Fruit fly (Drosophila melanogaster): ENCODE measurements around the gene Set.

Set gene

DNA sequence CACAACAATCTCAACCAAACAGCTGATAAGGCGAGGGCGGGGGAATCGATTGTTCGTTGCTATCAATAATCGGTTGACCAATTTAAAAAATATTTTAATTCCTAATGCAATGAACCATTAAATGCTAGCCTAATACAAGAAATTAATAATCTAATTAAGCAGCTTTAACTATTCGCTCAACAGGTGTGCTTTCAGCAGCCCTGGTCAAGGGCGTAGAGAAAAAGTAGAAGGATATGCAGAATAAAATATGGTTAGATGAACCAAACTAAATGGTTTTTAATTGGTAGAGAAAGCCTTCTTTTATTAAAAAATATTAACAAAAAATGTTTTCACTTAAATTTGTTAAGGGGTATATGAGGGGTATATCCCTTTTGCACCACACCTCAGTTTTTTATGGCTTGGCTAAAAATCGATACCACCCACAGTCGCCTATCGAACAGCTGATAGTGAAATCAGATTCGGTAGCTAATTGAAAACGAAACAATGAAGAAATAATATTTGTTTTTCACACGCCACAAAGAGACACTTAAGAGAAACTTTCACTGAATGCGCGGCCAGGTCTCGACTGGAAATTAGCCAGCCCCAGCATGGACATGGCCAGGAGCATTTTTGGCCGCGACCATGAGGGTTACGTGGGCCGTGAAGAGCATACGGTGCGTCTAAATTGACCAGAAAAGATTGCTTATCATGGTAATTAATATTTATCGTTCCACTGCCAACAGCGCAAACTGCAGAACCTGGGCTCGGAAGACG, 44.4 kb upstream of the Set start, which contains the start of the genes SIDL and CG12241 (continued):
- TF ChIP-seq dpn (GFP tag; optimal IDR thresholded peaks at IDR 0.05) (peak; percentile 73 to 87), CG6654 (GFP tag; optimal IDR thresholded peaks at IDR 0.05) (no peak), Stat92E (GFP tag; optimal IDR thresholded peaks at IDR 0.05) (no peak), CG14441 (GFP tag; IDR thresholded peaks at IDR 0.05) (peak; percentile 96), PHDP (tag; optimal IDR thresholded peaks at IDR 0.05) (peak; percentile 50), CG10462 (GFP tag; optimal IDR thresholded peaks at IDR 0.05) (peak; percentile 17), CG3163 (GFP tag; optimal IDR thresholded peaks at IDR 0.05) (no peak), Fer3 (tag; optimal IDR thresholded peaks at IDR 0.05) (peak; percentile 86), YL-1 (GFP tag; optimal IDR thresholded peaks at IDR 0.05) (peak; percentile 43), CrebB (tag; optimal IDR thresholded peaks at IDR 0.05) (no peak), Max (GFP tag; optimal IDR thresholded peaks at IDR 0.05) (peak; percentile 84), CG8290 (GFP tag; optimal IDR thresholded peaks at IDR 0.05) (no peak), CG8290 (tag; optimal IDR thresholded peaks at IDR 0.05) (no peak), CG31441 (GFP tag; IDR thresholded peaks at IDR 0.05) (peak; percentile 90), fd96Cb (tag; optimal IDR thresholded peaks at IDR 0.05) (peak; percentile 79), ci (GFP tag; IDR thresholded peaks at IDR 0.05) (no peak), Taf1 (GFP tag; IDR thresholded peaks at IDR 0.05) (peak; percentile 93), Dref (GFP tag; IDR thresholded peaks at IDR 0.05) (peak; percentile 68), CG34422 (GFP tag; IDR thresholded peaks at IDR 0.05) (peak; percentile 96), fd102C (GFP tag; optimal IDR thresholded peaks at IDR 0.05) (no peak), wdn (GFP tag; IDR thresholded peaks at IDR 0.05) (peak; percentile 70), E2f1 (GFP tag; IDR thresholded peaks at IDR 0.05) (peak; percentile 94), en (GFP tag; optimal IDR thresholded peaks at IDR 0.05) (no peak), CG12104 (GFP tag; optimal IDR thresholded peaks at IDR 0.05) (peak; percentile 66), otp (GFP tag; IDR thresholded peaks at IDR 0.05) (no peak), Neu2 (GFP tag; optimal IDR thresholded peaks at IDR 0.05; ENCODE audit: borderline replicate concordance) (peak; percentile 21), bowl (GFP tag; IDR thresholded peaks at IDR 0.05) (no peak; the same call in 1 of the 2 replicates), fd64A (GFP tag; optimal IDR thresholded peaks at IDR 0.05) (no peak), MESR4 (GFP tag; optimal IDR thresholded peaks at IDR 0.05) (peak; percentile 66), ATbp (GFP tag; optimal IDR thresholded peaks at IDR 0.05) (no peak), Dek (tag; optimal IDR thresholded peaks at IDR 0.05) (peak; percentile 79), wor (GFP tag; IDR thresholded peaks at IDR 0.05) (no peak), D (optimal IDR thresholded peaks at IDR 0.05) (no peak), D (GFP tag; optimal IDR thresholded peaks at IDR 0.05) (peak; percentile 72), lbe (GFP tag; optimal IDR thresholded peaks at IDR 0.05) (peak; percentile 79), Rfx (GFP tag; IDR thresholded peaks at IDR 0.05) (peak; percentile 96), CG16863 (GFP tag; optimal IDR thresholded peaks at IDR 0.05) (peak; percentile 52), CG5245 (GFP tag; optimal IDR thresholded peaks at IDR 0.05) (peak; percentile 48), CG6689 (GFP tag; IDR thresholded peaks at IDR 0.05) (peak; percentile 96), CHES-1-like (GFP tag; optimal IDR thresholded peaks at IDR 0.05) (peak; percentile 14), CG10147 (GFP tag; optimal IDR thresholded peaks at IDR 0.05) (peak; percentile 73), CG8388 (GFP tag; optimal IDR thresholded peaks at IDR 0.05) (peak; percentile 64), ato (GFP tag; IDR thresholded peaks at IDR 0.05; ENCODE audit: partially characterized antibody) (no peak), CG15269 (tag; optimal IDR thresholded peaks at IDR 0.05) (no peak), bigmax (GFP tag; optimal IDR thresholded peaks at IDR 0.05) (peak; percentile 36), Atf3 (GFP tag; optimal IDR thresholded peaks at IDR 0.05) (peak; percentile 20), crol (GFP tag; IDR thresholded peaks at IDR 0.05) (peak; percentile 31; the same call in 1 of the 2 replicates), CG13296 (GFP tag; optimal IDR thresholded peaks at IDR 0.05) (peak; percentile 79), CG10543 (GFP tag; optimal IDR thresholded peaks at IDR 0.05) (peak; percentile 2), Xrp1 (GFP tag; IDR thresholded peaks at IDR 0.05) (peak; percentile 89), CG8478 (optimal IDR thresholded peaks at IDR 0.05) (no peak)

All from whole organism, embryonic.